Worm (Caenorhabditis elegans) whole organism, early embryonic: ENCODE measurements around the gene sru-37.

Experiments
- B0310.2 ChIP-seq: sonication (generic microtip); optimal IDR thresholded peaks from 2 replicates; lab custom pipeline; 2016; ENCODE audit warnings: mild to moderate bottlenecking, missing genetic modification characterization, missing compliant biosample characterization
- F13C5.2 ChIP-seq: sonication (generic microtip); optimal IDR thresholded peaks from 2 replicates; lab custom pipeline; 2017; ENCODE audit warnings: mild to moderate bottlenecking, missing genetic modification characterization, inconsistent platforms, missing compliant biosample characterization
- aly-1 ChIP-seq: sonication (generic microtip); optimal IDR thresholded peaks from 2 replicates; lab custom pipeline; 2016; ENCODE audit warnings: missing genetic modification characterization, missing compliant biosample characterization
- ama-1 ChIP-seq: fragments of 150-350 bp; optimal IDR thresholded peaks from 2 replicates; lab custom pipeline; 2014
- ceh-13 ChIP-seq: fragments of 200-800 bp; sonication (Bioruptor generic); optimal IDR thresholded peaks from 2 replicates; lab custom pipeline; 2018; ENCODE audit warnings: mild to moderate bottlenecking, missing genetic modification characterization, missing compliant biosample characterization
- ceh-36 ChIP-seq: sonication (generic microtip); optimal IDR thresholded peaks from 2 replicates; lab custom pipeline; 2016; ENCODE audit warnings: missing genetic modification characterization, inconsistent platforms, missing compliant biosample characterization
- ets-7 ChIP-seq: sonication (generic microtip); optimal IDR thresholded peaks from 2 replicates; lab custom pipeline; 2016; ENCODE audit warnings: missing genotype, missing genetic modification characterization, missing compliant biosample characterization
- flt-1 ChIP-seq: fragments of 200-800 bp; sonication (Bioruptor generic); IDR thresholded peaks from 2 replicates; pipeline ENCODE4 v1.3.6; 2022; ENCODE audit warnings: missing genetic modification characterization, missing compliant biosample characterization
- hmbx-1 ChIP-seq: sonication (generic microtip); optimal IDR thresholded peaks from 2 replicates; lab custom pipeline; 2016; ENCODE audit warnings: mild to moderate bottlenecking, missing genetic modification characterization, missing compliant biosample characterization
- hmg-4 ChIP-seq: fragments of 200-800 bp; sonication (Bioruptor generic); optimal IDR thresholded peaks from 2 replicates; lab custom pipeline; 2018; ENCODE audit warnings: mild to moderate bottlenecking, missing genetic modification characterization, missing compliant biosample characterization
- hnd-1 ChIP-seq: sonication (generic microtip); optimal IDR thresholded peaks from 2 replicates; lab custom pipeline; 2016; ENCODE audit warnings: missing genetic modification characterization, missing compliant biosample characterization
- pes-1 ChIP-seq: fragments of 200-800 bp; sonication (Bioruptor generic); IDR thresholded peaks from 2 replicates; pipeline ENCODE4 v1.3.6; 2022; ENCODE audit warnings: missing genetic modification reagents, missing genetic modification characterization, missing compliant biosample characterization
- scrt-1 ChIP-seq: fragments of 200-800 bp; sonication (Bioruptor generic); IDR thresholded peaks from 2 replicates; pipeline ENCODE4 v1.3.6; 2022; ENCODE audit warnings: missing genetic modification characterization, missing compliant biosample characterization
- sea-1 ChIP-seq: fragments of 200-800 bp; sonication (Bioruptor generic); conservative IDR thresholded peaks from 2 replicates; pipeline ENCODE4 v1.3.6; 2022; ENCODE audit warnings: missing genetic modification characterization, missing compliant biosample characterization
- tbx-11 ChIP-seq: fragments of 200-800 bp; sonication (Bioruptor generic); IDR thresholded peaks from 2 replicates; pipeline ENCODE4 v1.3.6; 2022; ENCODE audit warnings: missing genetic modification characterization, missing compliant biosample characterization
- tbx-37 ChIP-seq: fragments of 200-800 bp; sonication (Bioruptor generic); conservative IDR thresholded peaks from 2 replicates; pipeline ENCODE4 v1.3.6; 2022; ENCODE audit warnings: missing genetic modification reagents, missing genetic modification characterization, missing compliant biosample characterization
- tra-4 ChIP-seq: sonication (generic microtip); optimal IDR thresholded peaks from 2 replicates; lab custom pipeline; 2017; ENCODE audit warnings: missing genetic modification characterization, missing compliant biosample characterization

Gene sru-37

DNA sequence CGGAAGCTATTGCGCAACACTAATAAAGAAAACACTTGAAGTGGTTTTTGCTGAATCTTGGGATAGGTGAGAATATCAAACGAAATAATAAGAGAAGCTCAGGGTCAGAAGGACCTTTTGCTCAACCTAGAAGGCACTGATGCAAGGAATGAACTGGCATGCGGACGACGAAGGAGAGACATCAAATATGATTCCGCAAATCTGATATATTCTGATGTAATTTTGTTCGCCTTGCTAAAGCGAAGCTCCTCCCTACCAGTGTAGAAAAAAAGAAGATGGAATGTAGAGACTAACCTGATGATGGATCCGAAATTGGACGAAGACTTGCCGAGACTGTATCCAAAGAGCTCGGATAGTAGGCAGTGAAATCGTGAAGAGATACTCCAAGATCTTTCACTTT, 37.3 kb upstream of the sru-37 start:
- no peak for TF ChIP-seq ama-1 (lab: Kevin White, UChicago)
- TF ChIP-seq tbx-11 (GFP tag; lab: Robert Waterston, UW): no peak
- no peak for TF ChIP-seq ceh-36 (tag; lab: Kevin White, UChicago)
- no peak for TF ChIP-seq hmg-4 (GFP tag; lab: Kevin White, UChicago)
- no peak for TF ChIP-seq aly-1 (tag; lab: Kevin White, UChicago)
- TF ChIP-seq sea-1 (GFP tag; lab: Robert Waterston, UW): no peak
- TF ChIP-seq B0310.2 (tag; lab: Kevin White, UChicago): no peak

DNA sequence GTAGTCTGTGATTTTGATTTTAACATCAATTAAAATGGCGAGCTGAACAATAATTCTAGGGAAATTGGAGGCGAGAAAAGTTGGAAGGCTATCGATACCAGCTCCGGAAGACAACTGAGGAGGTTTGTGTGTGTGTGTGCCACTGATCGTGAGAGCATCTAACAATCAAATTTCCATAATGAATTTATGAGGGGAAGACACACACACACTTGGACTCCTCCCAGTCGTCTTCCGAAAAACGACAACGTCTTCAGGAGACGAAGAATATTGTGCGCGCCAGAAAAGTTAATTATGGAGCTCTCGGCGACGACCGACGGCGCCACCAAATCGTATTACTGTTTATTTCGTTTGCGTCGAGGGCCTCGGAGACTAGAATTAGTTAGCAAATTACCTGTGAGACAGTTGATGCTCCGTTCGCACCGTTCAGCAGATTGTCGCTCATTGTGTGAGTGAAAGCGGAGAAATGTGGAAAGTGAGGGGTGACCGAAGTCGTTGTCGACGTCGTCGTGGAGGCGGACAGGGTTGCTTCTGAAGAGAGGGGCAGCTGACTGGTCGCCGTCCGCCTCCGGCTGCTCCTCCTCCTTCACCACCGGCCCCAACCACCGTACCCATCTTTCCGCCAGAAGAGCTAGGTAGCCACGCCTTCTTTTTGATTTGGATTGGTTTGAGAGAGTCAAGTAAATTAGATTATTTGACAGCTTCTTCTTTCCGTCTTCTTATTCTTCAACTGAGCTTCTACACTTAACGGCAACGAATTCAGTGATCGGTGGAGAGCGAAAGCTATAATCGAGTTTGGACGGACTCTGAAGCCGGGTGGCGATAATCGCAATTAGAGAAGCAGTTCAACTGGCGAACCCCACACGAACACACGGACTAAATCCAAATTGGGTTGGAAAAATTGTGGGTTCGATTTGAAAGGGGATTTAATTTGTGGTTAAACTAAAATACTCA, 36.2 kb upstream of the sru-37 start, which contains the start of gene unc-42:
Gene unc-42 (minus strand): TSS at position 564 of the 951 bp plus-strand sequence.
- TF ChIP-seq tra-4: no peak

DNA sequence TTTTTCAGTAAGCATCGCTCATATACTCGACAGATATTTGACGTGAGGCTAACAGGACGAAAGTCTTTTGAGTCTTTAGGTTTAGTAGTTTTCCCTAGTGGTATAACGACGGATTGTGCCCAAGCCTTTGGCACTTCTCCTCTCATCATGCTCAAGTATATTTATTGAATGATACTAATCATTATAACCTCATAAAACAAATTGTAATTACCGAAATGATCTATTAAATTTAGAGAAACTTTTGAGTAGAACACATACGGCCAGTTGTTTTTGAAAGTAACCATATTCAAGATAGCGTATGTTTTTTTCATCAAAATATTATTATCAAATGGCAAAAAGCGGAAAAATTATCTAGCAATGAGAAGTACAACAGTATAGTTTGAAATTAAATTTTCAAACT, 34.0 kb upstream of the sru-37 start:
- TF ChIP-seq ceh-13 (GFP tag; lab: Kevin White, UChicago) (no peak), aly-1 (tag; lab: Kevin White, UChicago) (no peak), tbx-11 (GFP tag; lab: Robert Waterston, UW) (no peak), flt-1 (GFP tag; lab: Robert Waterston, UW) (no peak), tbx-37 (GFP tag; lab: Robert Waterston, UW) (no peak), hmg-4 (GFP tag; lab: Kevin White, UChicago) (no peak), sea-1 (GFP tag; lab: Robert Waterston, UW) (no peak), ceh-36 (tag; lab: Kevin White, UChicago) (no peak)

DNA sequence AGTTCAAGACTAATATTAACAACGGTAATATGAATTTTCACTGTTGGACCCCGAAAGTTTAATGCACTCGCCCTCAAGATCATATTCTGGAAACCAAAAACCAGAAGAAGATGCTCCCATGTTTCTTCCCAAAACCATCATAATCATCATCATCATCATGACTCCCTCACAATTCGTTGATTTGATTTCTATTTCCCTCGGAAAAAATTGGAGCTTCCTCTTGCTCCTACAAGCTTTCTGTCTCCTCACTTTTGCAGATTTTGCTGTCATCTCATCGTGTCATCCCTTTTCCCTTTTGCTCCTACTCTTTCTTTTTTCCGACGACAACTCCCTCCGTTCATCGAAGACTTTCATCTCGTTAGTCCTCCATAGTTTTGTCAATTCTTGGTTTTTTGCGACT, 33.3 kb upstream of the sru-37 start, which contains the start of gene F46B6.2:
Gene F46B6.2 (plus strand): TSS at position 316 of the 400 bp plus-strand sequence.
- no peak for TF ChIP-seq ceh-36 (tag; lab: Kevin White, UChicago)
- TF ChIP-seq aly-1 (tag; lab: Kevin White, UChicago): no peak
- no peak for TF ChIP-seq tbx-11 (GFP tag; lab: Robert Waterston, UW)
- TF ChIP-seq scrt-1 (GFP tag; lab: Robert Waterston, UW): no peak
- no peak for TF ChIP-seq hmg-4 (GFP tag; lab: Kevin White, UChicago)
- TF ChIP-seq B0310.2 (tag; lab: Kevin White, UChicago): no peak
- no peak for TF ChIP-seq ets-7 (tag; lab: Kevin White, UChicago)
- no peak for TF ChIP-seq F13C5.2 (tag; lab: Kevin White, UChicago)
- TF ChIP-seq tbx-37 (GFP tag; lab: Robert Waterston, UW): no peak
- TF ChIP-seq hmbx-1: no peak
- no peak for TF ChIP-seq pes-1 (GFP tag; lab: Robert Waterston, UW)
- TF ChIP-seq flt-1 (GFP tag; lab: Robert Waterston, UW): no peak
- no peak for TF ChIP-seq hnd-1 (tag; lab: Kevin White, UChicago)
- no peak for TF ChIP-seq sea-1 (GFP tag; lab: Robert Waterston, UW)

DNA sequence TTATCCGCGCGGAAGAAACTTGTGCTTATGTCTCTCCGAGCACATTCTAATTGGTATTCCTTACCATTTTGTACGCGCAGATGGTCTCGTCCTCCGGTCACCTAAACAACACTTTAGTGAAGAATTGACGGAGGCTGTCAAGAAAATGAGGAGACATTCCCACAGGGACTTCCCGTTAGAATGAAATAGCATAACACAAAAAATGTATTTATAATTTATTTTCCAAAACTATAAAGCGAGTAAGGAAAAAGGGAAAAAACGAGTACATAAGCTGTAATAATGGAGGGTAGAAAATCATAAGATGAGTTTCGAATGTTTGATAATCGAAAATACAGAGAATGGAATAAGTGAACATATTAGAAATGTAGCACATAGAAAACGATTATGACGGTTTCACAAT, 29.5 kb upstream of the sru-37 start, which contains the start of gene F46B6.12:
Gene F46B6.12 (minus strand): TSS at position 101 of the 400 bp plus-strand sequence.
- TF ChIP-seq sea-1 (GFP tag; lab: Robert Waterston, UW) (no peak), B0310.2 (tag; lab: Kevin White, UChicago) (no peak), F13C5.2 (tag; lab: Kevin White, UChicago) (no peak), hmg-4 (GFP tag; lab: Kevin White, UChicago) (no peak), scrt-1 (GFP tag; lab: Robert Waterston, UW) (no peak), hnd-1 (tag; lab: Kevin White, UChicago) (no peak)

DNA sequence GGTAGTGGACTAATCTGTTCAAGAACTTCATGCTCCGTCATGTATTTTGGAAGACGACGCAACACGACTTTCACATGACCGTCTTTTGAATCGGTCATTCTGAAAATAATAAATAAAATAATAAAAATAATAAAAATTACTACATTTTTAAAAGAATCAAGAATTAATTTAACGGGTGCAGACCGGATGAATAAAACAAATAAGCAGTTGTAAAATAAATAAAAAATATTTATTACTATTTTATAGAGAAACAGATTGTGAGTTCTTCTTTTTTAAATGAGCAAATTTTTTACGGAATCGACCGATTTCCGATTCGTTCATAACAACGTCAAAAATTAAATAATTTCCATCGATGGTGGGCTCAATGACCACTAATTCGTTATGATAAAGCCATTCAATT, 27.6 kb upstream of the sru-37 start, which contains the start of gene smg-4:
Gene smg-4 (minus strand): TSS at position 101 of the 400 bp plus-strand sequence.
- no peak for TF ChIP-seq ceh-36 (tag; lab: Kevin White, UChicago)
- no peak for TF ChIP-seq tbx-37 (GFP tag; lab: Robert Waterston, UW)
- no peak for TF ChIP-seq ets-7 (tag; lab: Kevin White, UChicago)
- no peak for TF ChIP-seq sea-1 (GFP tag; lab: Robert Waterston, UW)
- no peak for TF ChIP-seq B0310.2 (tag; lab: Kevin White, UChicago)
- TF ChIP-seq hnd-1 (tag; lab: Kevin White, UChicago): no peak

DNA sequence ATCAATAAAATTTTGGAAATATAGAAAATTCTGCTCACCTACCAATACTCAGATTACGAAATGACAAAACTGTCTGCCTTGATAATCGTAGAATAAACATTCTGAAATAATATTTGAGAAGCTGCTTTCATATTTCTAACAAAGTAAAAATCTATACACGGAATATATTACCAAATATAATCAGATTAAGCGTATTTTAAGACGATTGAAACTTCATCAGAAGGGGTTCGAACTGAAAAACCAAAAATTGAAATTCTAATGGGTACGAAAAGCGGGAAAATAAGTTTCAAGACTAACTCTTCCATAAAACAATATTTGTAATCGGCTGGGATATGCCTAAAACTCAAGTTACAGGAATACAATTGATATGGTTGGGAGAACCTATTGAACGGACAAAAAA, 25.8 kb upstream of the sru-37 start, which contains the start of gene F46B6.4:
Gene F46B6.4 (minus strand): TSS at position 101 of the 400 bp plus-strand sequence.
- TF ChIP-seq aly-1 (tag; lab: Kevin White, UChicago): no peak

DNA sequence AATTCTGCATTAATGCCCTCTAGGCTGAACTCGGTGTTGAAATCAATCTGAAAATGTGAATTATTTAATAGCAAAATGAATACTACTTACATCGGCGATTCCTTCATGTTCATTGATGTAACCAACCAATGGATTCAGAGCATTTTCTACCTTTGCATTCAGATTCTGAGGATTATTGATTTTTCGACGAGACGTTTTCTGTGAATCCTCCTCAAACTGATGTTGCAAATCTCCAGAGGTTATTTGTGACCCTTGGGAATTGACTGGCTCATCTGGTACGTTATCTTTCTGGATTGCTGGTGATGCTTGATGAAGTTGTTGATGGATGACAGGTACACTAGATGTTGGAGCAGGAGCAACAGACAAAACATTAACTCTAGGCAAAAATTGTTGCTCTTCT, 23.2 kb upstream of the sru-37 start:
- TF ChIP-seq B0310.2 (tag; lab: Kevin White, UChicago): no peak
- no peak for TF ChIP-seq hnd-1 (tag; lab: Kevin White, UChicago)
- no peak for TF ChIP-seq pes-1 (GFP tag; lab: Robert Waterston, UW)
- no peak for TF ChIP-seq tbx-11 (GFP tag; lab: Robert Waterston, UW)
- TF ChIP-seq ama-1 (lab: Kevin White, UChicago): no peak
- no peak for TF ChIP-seq tbx-37 (GFP tag; lab: Robert Waterston, UW)
- no peak for TF ChIP-seq hmbx-1
- no peak for TF ChIP-seq aly-1 (tag; lab: Kevin White, UChicago)
- TF ChIP-seq tra-4: no peak
- no peak for TF ChIP-seq hmg-4 (GFP tag; lab: Kevin White, UChicago)
- no peak for TF ChIP-seq scrt-1 (GFP tag; lab: Robert Waterston, UW)
- no peak for TF ChIP-seq ets-7 (tag; lab: Kevin White, UChicago)
- no peak for TF ChIP-seq ceh-13 (GFP tag; lab: Kevin White, UChicago)
- no peak for TF ChIP-seq flt-1 (GFP tag; lab: Robert Waterston, UW)
- TF ChIP-seq ceh-36 (tag; lab: Kevin White, UChicago): no peak
- no peak for TF ChIP-seq sea-1 (GFP tag; lab: Robert Waterston, UW)
